Fruit fly (Drosophila melanogaster): ENCODE data around the gene CG1750.
A peak's percentile ranks its signal among the peaks of the same experiment; 100 is the strongest.

CG1750 gene

DNA sequence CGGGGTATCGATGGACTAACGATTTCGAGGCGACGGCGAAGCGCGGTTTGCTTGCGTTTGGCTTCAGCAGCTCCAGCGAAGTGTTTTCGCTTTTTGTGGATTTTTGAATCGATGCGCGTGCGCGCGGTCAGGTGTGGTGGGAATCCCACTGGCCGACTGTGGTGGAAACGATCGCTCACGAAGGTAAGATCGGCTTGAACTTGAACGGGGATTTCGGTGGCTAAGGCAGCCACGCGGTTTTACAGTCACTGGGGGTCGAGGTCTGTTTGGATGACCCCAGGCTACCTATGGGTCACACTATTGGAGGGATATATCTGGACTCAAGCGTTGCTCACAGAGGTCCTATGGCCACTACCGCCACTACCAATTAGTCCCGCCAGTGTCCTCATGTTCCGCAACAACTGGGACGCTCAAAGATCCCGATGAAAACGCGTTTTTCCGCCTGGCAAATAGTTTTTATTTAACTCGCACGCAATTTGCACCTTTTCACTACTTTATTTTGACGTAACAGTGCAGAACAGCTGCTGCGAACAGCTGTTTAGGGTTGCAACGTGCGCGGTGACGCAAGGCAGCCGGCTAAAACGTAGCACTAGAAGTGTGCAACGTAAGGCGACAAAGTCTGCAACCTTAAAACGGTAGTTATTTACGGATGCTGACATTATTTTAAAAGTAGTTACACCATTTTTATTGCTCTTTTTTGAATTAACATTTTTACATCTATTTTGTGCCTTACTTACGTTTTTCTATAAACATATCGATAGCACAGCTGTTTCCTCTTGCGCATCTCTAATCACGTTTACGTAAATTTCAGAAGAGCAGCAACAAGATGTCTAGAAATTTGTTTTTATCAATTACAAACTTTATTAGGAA lies 2.4 kb downstream of the CG1750 start, which contains the start of the genes qless and mRpL32 (continued):
- TF ChIP-seq ind (GFP tag; optimal IDR thresholded peaks at IDR 0.05) (peak; percentile 83), CG1529 (GFP tag; optimal IDR thresholded peaks at IDR 0.05) (no peak), luna (GFP tag; optimal IDR thresholded peaks at IDR 0.05) (no peak), CG17359 (tag; optimal IDR thresholded peaks at IDR 0.05) (peak; percentile 76), tap (tag; optimal IDR thresholded peaks at IDR 0.05) (no peak), CG1603 (tag; optimal IDR thresholded peaks at IDR 0.05) (peak; percentile 57), CG10209 (GFP tag; optimal IDR thresholded peaks at IDR 0.05) (no peak), CG6854 (GFP tag; optimal IDR thresholded peaks at IDR 0.05) (no peak), dmrt99B (tag; optimal IDR thresholded peaks at IDR 0.05) (no peak), prd (optimal IDR thresholded peaks at IDR 0.05) (no peak), prd (GFP tag; IDR thresholded peaks at IDR 0.05) (peak; percentile 94), PHDP (tag; optimal IDR thresholded peaks at IDR 0.05) (peak; percentile 14), sd (tag; optimal IDR thresholded peaks at IDR 0.05) (no peak), CG10565 (GFP tag; optimal IDR thresholded peaks at IDR 0.05) (peak; percentile 20), Dfd (GFP tag; optimal IDR thresholded peaks at IDR 0.05) (no peak), CG17829 (tag; optimal IDR thresholded peaks at IDR 0.05) (peak; percentile 87), bab2 (GFP tag; optimal IDR thresholded peaks at IDR 0.05) (peak; percentile 71), CG11093 (GFP tag; IDR thresholded peaks at IDR 0.05) (peak; percentile 69), CG4404 (GFP tag; IDR thresholded peaks at IDR 0.05) (peak; percentile 74), Ptx1 (GFP tag; IDR thresholded peaks at IDR 0.05) (peak; percentile 86), D (optimal IDR thresholded peaks at IDR 0.05) (no peak), D (GFP tag; optimal IDR thresholded peaks at IDR 0.05) (peak; percentile 40), CrebB (tag; optimal IDR thresholded peaks at IDR 0.05) (no peak), CG7786 (GFP tag; optimal IDR thresholded peaks at IDR 0.05) (no peak), ac (GFP tag; optimal IDR thresholded peaks at IDR 0.05) (no peak), CG6175 (GFP tag; IDR thresholded peaks at IDR 0.05) (no peak), CG2116 (GFP tag; optimal IDR thresholded peaks at IDR 0.05) (peak; percentile 80), BEAF-32 (GFP tag; optimal IDR thresholded peaks at IDR 0.05) (peak; percentile 82), Sry-β (GFP tag; optimal IDR thresholded peaks at IDR 0.05) (peak; percentile 21), slp2 (GFP tag; optimal IDR thresholded peaks at IDR 0.05) (peak; percentile 48), Bteb2 (GFP tag; optimal IDR thresholded peaks at IDR 0.05) (peak; percentile 28), D19A (tag; optimal IDR thresholded peaks at IDR 0.05) (no peak), CG2889 (GFP tag; IDR thresholded peaks at IDR 0.05) (no peak), chn (GFP tag; optimal IDR thresholded peaks at IDR 0.05) (peak; percentile 36), CG7357 (GFP tag; IDR thresholded peaks at IDR 0.05) (peak; percentile 70; the same call in 2 of the 3 replicates), exex (tag; optimal IDR thresholded peaks at IDR 0.05) (no peak), disco-r (GFP tag; optimal IDR thresholded peaks at IDR 0.05) (no peak), CG2202 (tag; optimal IDR thresholded peaks at IDR 0.05) (no peak), Antp (GFP tag; optimal IDR thresholded peaks at IDR 0.05) (peak; percentile 64), Stat92E (GFP tag; optimal IDR thresholded peaks at IDR 0.05) (no peak), inv (GFP tag; IDR thresholded peaks at IDR 0.05; ENCODE audit: partially characterized antibody) (peak; percentile 30; the same call in 1 of the 2 replicates), Gsc (GFP tag; IDR thresholded peaks at IDR 0.05) (peak; percentile 45; the same call in 1 of the 2 replicates), peb (GFP tag; IDR thresholded peaks at IDR 0.05) (peak; percentile 85), CG13424 (tag; optimal IDR thresholded peaks at IDR 0.05) (peak; percentile 45), CG10654 (GFP tag; optimal IDR thresholded peaks at IDR 0.05) (peak; percentile 72), tll (GFP tag; optimal IDR thresholded peaks at IDR 0.05) (peak in 1 of 2 experiments; percentile 13), Mes4 (GFP tag; optimal IDR thresholded peaks at IDR 0.05) (peak; percentile 40), CG10543 (GFP tag; optimal IDR thresholded peaks at IDR 0.05) (no peak), Dek (tag; optimal IDR thresholded peaks at IDR 0.05) (no peak)

All from whole organism, embryonic.